Worm (Caenorhabditis elegans) whole organism, young adult: ENCODE measurements around the gene R05D3.9.
A peak's percentile ranks its signal among the peaks of the same experiment; 100 is the strongest.

Source experiments
- C06A6.2 ChIP-seq: fragments of 200-800 bp; sonication (Bioruptor generic); conservative IDR thresholded peaks from 2 replicates; pipeline ENCODE4 v1.3.6; 2022; ENCODE audit warnings: missing genetic modification characterization, missing compliant biosample characterization
- F22D6.2 ChIP-seq: sonication (generic microtip); optimal IDR thresholded peaks from 2 replicates; lab custom pipeline; 2016; ENCODE audit warnings: mild to moderate bottlenecking, missing genetic modification characterization, missing compliant biosample characterization
- F23B12.7 ChIP-seq: sonication (generic microtip); optimal IDR thresholded peaks from 2 replicates; lab custom pipeline; 2017; ENCODE audit warnings: missing genetic modification characterization, mild to moderate bottlenecking, missing compliant biosample characterization, antibody characterized with exemption, moderate library complexity; ENCODE audit not compliant: insufficient read depth
- F33H1.4 ChIP-seq: fragments of 200-800 bp; sonication (Bioruptor generic); IDR thresholded peaks from 2 replicates; pipeline ENCODE4 v1.3.6; 2022; ENCODE audit warnings: missing genetic modification reagents, missing genetic modification characterization, missing compliant biosample characterization
- F57C9.4 ChIP-seq: sonication (generic microtip); optimal IDR thresholded peaks from 2 replicates; lab custom pipeline; 2017; ENCODE audit warnings: mild to moderate bottlenecking, missing genetic modification characterization, missing compliant biosample characterization
- K11D2.4 ChIP-seq: fragments of 200-800 bp; sonication (Bioruptor generic); IDR thresholded peaks from 2 replicates; pipeline ENCODE4 v1.3.6; 2022; ENCODE audit warnings: missing genetic modification reagents, missing genetic modification characterization, missing compliant biosample characterization
- T26A5.8 ChIP-seq: sonication (generic microtip); optimal IDR thresholded peaks from 2 replicates; lab custom pipeline; 2016; ENCODE audit warnings: missing genetic modification characterization, missing compliant biosample characterization
- Y53G8AR.9 ChIP-seq: fragments of 200-800 bp; sonication (Bioruptor generic); conservative IDR thresholded peaks from 2 replicates; pipeline ENCODE4 v1.3.6; 2022; ENCODE audit warnings: missing genetic modification reagents, missing genetic modification characterization, missing compliant biosample characterization
- Y67H2A.10 ChIP-seq: fragments of 200-800 bp; sonication (Bioruptor generic); conservative IDR thresholded peaks from 2 replicates; pipeline ENCODE4 v1.3.6; 2022; ENCODE audit warnings: missing genetic modification reagents, missing genetic modification characterization, missing compliant biosample characterization
- Y79H2A.3 ChIP-seq: fragments of 200-800 bp; sonication (Bioruptor generic); conservative IDR thresholded peaks from 2 replicates; pipeline ENCODE4 v1.3.6; 2022; ENCODE audit warnings: missing genetic modification reagents, missing genetic modification characterization, missing compliant biosample characterization
- Y95B8A.8 ChIP-seq: fragments of 200-800 bp; sonication (Bioruptor generic); IDR thresholded peaks from 2 replicates; pipeline ENCODE4 v1.3.6; 2022; ENCODE audit warnings: missing genetic modification reagents, missing genetic modification characterization, missing compliant biosample characterization
- ZK185.1 ChIP-seq: sonication (generic microtip); optimal IDR thresholded peaks from 2 replicates; lab custom pipeline; 2016; ENCODE audit warnings: mild to moderate bottlenecking, missing genetic modification characterization, missing compliant biosample characterization; ENCODE audit not compliant: poor library complexity, severe bottlenecking
- ama-1 ChIP-seq, 3 experiments: fragments of 150-350 bp in 1 of 3; sonication (generic microtip) in 2 of 3; optimal IDR thresholded peaks; 2 replicates each; lab custom pipeline; 2014 to 2018; ENCODE audit warnings: missing biosample characterization in 2 of 3, missing genetic modification characterization in 2 of 3, missing genetic modification reagents in 2 of 3
- aptf-3 ChIP-seq: fragments of 200-800 bp; sonication (Bioruptor generic); IDR thresholded peaks from 2 replicates; pipeline ENCODE4 v1.3.6; 2022; ENCODE audit warnings: missing genetic modification characterization, missing compliant biosample characterization
- attf-6 ChIP-seq: fragments of 200-800 bp; sonication (Bioruptor generic); IDR thresholded peaks from 2 replicates; pipeline ENCODE4 v1.3.6; 2022; ENCODE audit warnings: missing genetic modification reagents, missing genetic modification characterization, missing compliant biosample characterization
- cebp-1 ChIP-seq, 2 experiments: fragments of 200-800 bp in 1 of 2; sonication (Bioruptor generic) in 1 of 2; sonication (generic microtip) in 1 of 2; IDR thresholded peaks in 1 of 2; optimal IDR thresholded peaks in 1 of 2; 2 replicates each; pipeline versions ENCODE4 v1.3.6 to Lab custom; 2017 to 2022; ENCODE audit warnings: missing compliant biosample characterization in 2 of 2, missing genetic modification characterization in 2 of 2, mild to moderate bottlenecking in 1 of 2, missing genetic modification reagents in 1 of 2, moderate library complexity in 1 of 2
- cebp-2 ChIP-seq: fragments of 200-800 bp; sonication (Bioruptor generic); IDR thresholded peaks from 2 replicates; pipeline ENCODE4 v1.3.6; 2022; ENCODE audit warnings: missing genetic modification characterization, missing compliant biosample characterization
- ceh-100 ChIP-seq: fragments of 200-800 bp; sonication (Bioruptor generic); IDR thresholded peaks from 2 replicates; pipeline ENCODE4 v1.3.6; 2022; ENCODE audit warnings: missing genetic modification reagents, missing genetic modification characterization, missing compliant biosample characterization
- ceh-91 ChIP-seq: fragments of 200-800 bp; sonication (Bioruptor generic); IDR thresholded peaks from 2 replicates; pipeline ENCODE4 v1.3.6; 2022; ENCODE audit warnings: missing genetic modification reagents, missing genetic modification characterization, missing compliant biosample characterization
- dpl-1 ChIP-seq: fragments of 150-350 bp; optimal IDR thresholded peaks from 2 replicates; lab custom pipeline; 2014; ENCODE audit warnings: missing biosample characterization, missing genetic modification reagents, missing genetic modification characterization
- efl-1 ChIP-seq: fragments of 150-350 bp; optimal IDR thresholded peaks from 2 replicates; lab custom pipeline; 2014; ENCODE audit warnings: missing biosample characterization, missing genetic modification reagents, missing genetic modification characterization
- ets-4 ChIP-seq: fragments of 200-800 bp; sonication (Bioruptor generic); optimal IDR thresholded peaks from 2 replicates; lab custom pipeline; 2018; ENCODE audit warnings: mild to moderate bottlenecking, missing genetic modification characterization, missing compliant biosample characterization
- gei-17 ChIP-seq: fragments of 200-800 bp; sonication (Bioruptor generic); optimal IDR thresholded peaks from 2 replicates; lab custom pipeline; 2018; ENCODE audit warnings: mild to moderate bottlenecking, missing genetic modification characterization, missing compliant biosample characterization
- hlh-26 ChIP-seq: fragments of 200-800 bp; sonication (Bioruptor generic); conservative IDR thresholded peaks from 2 replicates; pipeline ENCODE4 v1.3.6; 2022; ENCODE audit warnings: missing genetic modification reagents, missing genetic modification characterization, missing compliant biosample characterization
- lin-26 ChIP-seq: fragments of 200-800 bp; sonication (Bioruptor generic); IDR thresholded peaks from 2 replicates; pipeline ENCODE4 v1.3.6; 2022; ENCODE audit warnings: missing genetic modification reagents, missing genetic modification characterization, missing compliant biosample characterization
- lin-35 ChIP-seq, 3 experiments: fragments of 150-350 bp in 2 of 3; sonication (generic microtip) in 1 of 3; optimal IDR thresholded peaks; 2 replicates each; lab custom pipeline; 2014 to 2018; ENCODE audit warnings: missing biosample characterization in 3 of 3, missing genetic modification characterization in 3 of 3, missing genetic modification reagents in 3 of 3
- lin-40 ChIP-seq: sonication (generic microtip); optimal IDR thresholded peaks from 2 replicates; lab custom pipeline; 2016; ENCODE audit warnings: missing genetic modification characterization, mild to moderate bottlenecking, missing compliant biosample characterization, missing genotype, missing genetic modification reagents
- lin-54 ChIP-seq: fragments of 200-800 bp; sonication (Bioruptor generic); optimal IDR thresholded peaks from 2 replicates; lab custom pipeline; 2018; ENCODE audit warnings: mild to moderate bottlenecking, missing genetic modification characterization, missing compliant biosample characterization
- lsl-1 ChIP-seq: fragments of 200-800 bp; sonication (Bioruptor generic); optimal IDR thresholded peaks from 2 replicates; lab custom pipeline; 2018; ENCODE audit warnings: mild to moderate bottlenecking, missing genetic modification characterization, moderate library complexity, missing compliant biosample characterization
- madf-6 ChIP-seq: fragments of 200-800 bp; sonication (Bioruptor generic); IDR thresholded peaks from 2 replicates; pipeline ENCODE4 v1.3.6; 2022; ENCODE audit warnings: missing genetic modification reagents, missing genetic modification characterization, missing compliant biosample characterization
- madf-8 ChIP-seq: fragments of 200-800 bp; sonication (Bioruptor generic); conservative IDR thresholded peaks from 2 replicates; pipeline ENCODE4 v1.3.6; 2022; ENCODE audit warnings: missing genetic modification reagents, missing genetic modification characterization, missing compliant biosample characterization
- mcd-1 ChIP-seq: fragments of 200-800 bp; sonication (Bioruptor generic); IDR thresholded peaks from 2 replicates; pipeline ENCODE4 v1.3.6; 2022; ENCODE audit warnings: missing genetic modification reagents, missing genetic modification characterization, missing compliant biosample characterization
- nfya-1 ChIP-seq: sonication (generic microtip); optimal IDR thresholded peaks from 2 replicates; lab custom pipeline; 2017; ENCODE audit warnings: antibody characterized with exemption, missing compliant biosample characterization, missing genetic modification characterization, borderline replicate concordance; ENCODE audit not compliant: insufficient read depth
- nfya-2 ChIP-seq: fragments of 200-800 bp; sonication (Bioruptor generic); IDR thresholded peaks from 2 replicates; pipeline ENCODE4 v1.3.6; 2022; ENCODE audit warnings: missing genetic modification reagents, missing genetic modification characterization, missing compliant biosample characterization
- nfyb-1 ChIP-seq: fragments of 200-800 bp; sonication (Bioruptor generic); IDR thresholded peaks from 2 replicates; pipeline ENCODE4 v1.3.6; 2022; ENCODE audit warnings: missing genetic modification reagents, missing genetic modification characterization, missing compliant biosample characterization
- rcor-1 ChIP-seq: fragments of 200-800 bp; sonication (Bioruptor generic); IDR thresholded peaks from 2 replicates; pipeline ENCODE4 v1.3.6; 2022; ENCODE audit warnings: missing genetic modification reagents, missing genetic modification characterization, missing compliant biosample characterization
- repo-1 ChIP-seq: sonication (generic microtip); optimal IDR thresholded peaks from 2 replicates; lab custom pipeline; 2017; ENCODE audit warnings: mild to moderate bottlenecking, missing genetic modification characterization, missing compliant biosample characterization
- rpc-1 ChIP-seq, 2 experiments: fragments of 150-350 bp in 1 of 2; sonication (generic microtip) in 1 of 2; optimal IDR thresholded peaks; 2 replicates each; lab custom pipeline; 2014 to 2018; ENCODE audit warnings: missing biosample characterization in 1 of 2, missing genetic modification characterization in 1 of 2, missing genetic modification reagents in 1 of 2, missing genotype in 1 of 2
- snpc-1.3 ChIP-seq: sonication (generic microtip); optimal IDR thresholded peaks from 2 replicates; lab custom pipeline; 2017; ENCODE audit warnings: missing genetic modification characterization, mild to moderate bottlenecking, missing compliant biosample characterization, antibody characterized with exemption, moderate library complexity, missing genotype, missing genetic modification reagents; ENCODE audit not compliant: insufficient read depth
- snpc-3.4 ChIP-seq: sonication (generic microtip); optimal IDR thresholded peaks from 2 replicates; lab custom pipeline; 2017; ENCODE audit warnings: missing genetic modification characterization, mild to moderate bottlenecking, missing compliant biosample characterization, antibody characterized with exemption, moderate library complexity, missing genotype, missing genetic modification reagents
- tbp1 ChIP-seq: fragments of 200-800 bp; sonication (Bioruptor generic); optimal IDR thresholded peaks from 2 replicates; lab custom pipeline; 2018; ENCODE audit warnings: mild to moderate bottlenecking, missing genetic modification characterization, missing compliant biosample characterization
- tbx-9 ChIP-seq: sonication (generic microtip); optimal IDR thresholded peaks from 2 replicates; lab custom pipeline; 2016; ENCODE audit warnings: borderline replicate concordance, missing genetic modification characterization, inconsistent platforms, missing compliant biosample characterization
- tlf-1 ChIP-seq: fragments of 200-800 bp; sonication (Bioruptor generic); optimal IDR thresholded peaks from 2 replicates; lab custom pipeline; 2018; ENCODE audit warnings: mild to moderate bottlenecking, missing genetic modification characterization, missing compliant biosample characterization

The R05D3.9 gene

ce11 chrIII:8363253-8364061 lies 5.1 kb downstream of the R05D3.9 start, which contains the start of gene R05D3.3:
Gene R05D3.3 (plus strand): TSS chrIII:8364011.
- TF ChIP-seq nfya-1 (no peak), attf-6 (GFP tag; lab: Robert Waterston, UW) (no peak), lin-35 (GFP tag; optimal IDR thresholded peaks at IDR 0.05; lab: Kevin White, UChicago) (no peak), ceh-91 (GFP tag; lab: Robert Waterston, UW) (peak; percentile 84), Y95B8A.8 (GFP tag; lab: Robert Waterston, UW) (no peak), F57C9.4 (no peak), efl-1 (GFP tag; lab: Kevin White, UChicago) (peak; percentile 1), nfya-2 (GFP tag; lab: Robert Waterston, UW) (no peak), T26A5.8 (no peak), cebp-2 (GFP tag; lab: Robert Waterston, UW) (no peak), ceh-100 (GFP tag; lab: Robert Waterston, UW) (no peak), aptf-3 (GFP tag; lab: Robert Waterston, UW) (no peak), Y79H2A.3 (GFP tag; lab: Robert Waterston, UW) (no peak), C06A6.2 (no peak), lsl-1 (GFP tag; lab: Kevin White, UChicago) (peak; percentile 74), madf-6 (GFP tag; lab: Robert Waterston, UW) (peak; percentile 44), lin-26 (GFP tag; lab: Robert Waterston, UW) (no peak), snpc-3.4 (no peak), cebp-1 (GFP tag; IDR thresholded peaks at IDR 0.05; lab: Robert Waterston, UW) (no peak), cebp-1 (tag; optimal IDR thresholded peaks at IDR 0.05; lab: Kevin White, UChicago) (no peak), F33H1.4 (GFP tag; lab: Robert Waterston, UW) (peak; percentile 55; the same call in 1 of the 2 replicates), tbx-9 (tag; lab: Kevin White, UChicago) (no peak), gei-17 (GFP tag; lab: Kevin White, UChicago) (no peak), ZK185.1 (tag; lab: Kevin White, UChicago) (no peak), rpc-1 (optimal IDR thresholded peaks at IDR 0.05; lab: Kevin White, UChicago) (no peak), rpc-1 (tag; optimal IDR thresholded peaks at IDR 0.05; lab: Kevin White, UChicago) (no peak), hlh-26 (GFP tag; lab: Robert Waterston, UW) (no peak), repo-1 (tag; lab: Kevin White, UChicago) (no peak), snpc-1.3 (tag; lab: Kevin White, UChicago) (no peak)
- TF ChIP-seq, all 124 proteins: peak for 5

ce11 chrIII:8358213-8358672 lies 10.3 kb downstream of the R05D3.9 start, which contains the start of the genes R05D3.8 and rfp-1:
Gene R05D3.8 (minus strand): TSS chrIII:8358327.
Gene rfp-1 (plus strand): TSS chrIII:8358622.
- TF ChIP-seq madf-8 (GFP tag; lab: Robert Waterston, UW) (peak; percentile 52), lin-40 (peak; percentile 47), tlf-1 (GFP tag; lab: Kevin White, UChicago) (peak; percentile 12), Y67H2A.10 (no peak), cebp-1 (GFP tag; IDR thresholded peaks at IDR 0.05; lab: Robert Waterston, UW) (no peak), cebp-1 (tag; optimal IDR thresholded peaks at IDR 0.05; lab: Kevin White, UChicago) (peak; percentile 67), dpl-1 (GFP tag; lab: Kevin White, UChicago) (peak; percentile 28), F22D6.2 (tag; lab: Kevin White, UChicago) (no peak), F23B12.7 (tag; lab: Kevin White, UChicago) (peak; percentile 84), tbp1 (GFP tag; lab: Kevin White, UChicago) (peak; percentile 52), mcd-1 (GFP tag; lab: Robert Waterston, UW) (peak; percentile 50; the same call in 1 of the 2 replicates), rcor-1 (GFP tag; lab: Robert Waterston, UW) (peak; percentile 55), T26A5.8 (no peak), lsl-1 (GFP tag; lab: Kevin White, UChicago) (peak; percentile 94), nfyb-1 (peak; percentile 67; the same call in 1 of the 2 replicates), K11D2.4 (no peak), lin-54 (GFP tag; lab: Kevin White, UChicago) (peak; percentile 81), F57C9.4 (no peak), Y53G8AR.9 (0 out of 2 replicates have a peak, but pooled peaks have one; percentile 50), ets-4 (no peak), ama-1 (optimal IDR thresholded peaks at IDR 0.05; lab: Kevin White, UChicago) (no peak), ama-1 (GFP tag; optimal IDR thresholded peaks at IDR 0.05; lab: Kevin White, UChicago) (peak in 1 of 2 experiments; percentile 14)
